Worm (Caenorhabditis elegans) whole organism, young adult: Measurements from ENCODE around the gene sra-7.

Experiments used
- F33H1.4 ChIP-seq: fragments of 200-800 bp; sonication (Bioruptor generic); IDR thresholded peaks from 2 replicates; pipeline ENCODE4 v1.3.6; 2022; ENCODE audit warnings: missing genetic modification reagents, missing genetic modification characterization, missing compliant biosample characterization
- F57A8.1 ChIP-seq: fragments of 200-800 bp; sonication (Bioruptor generic); optimal IDR thresholded peaks from 2 replicates; lab custom pipeline; 2018; ENCODE audit warnings: mild to moderate bottlenecking, missing genetic modification characterization, moderate library complexity, missing compliant biosample characterization
- K11D2.4 ChIP-seq: fragments of 200-800 bp; sonication (Bioruptor generic); IDR thresholded peaks from 2 replicates; pipeline ENCODE4 v1.3.6; 2022; ENCODE audit warnings: missing genetic modification reagents, missing genetic modification characterization, missing compliant biosample characterization
- K12H6.12 ChIP-seq: fragments of 200-800 bp; sonication (Bioruptor generic); optimal IDR thresholded peaks from 2 replicates; lab custom pipeline; 2018; ENCODE audit warnings: mild to moderate bottlenecking, missing genetic modification characterization, missing compliant biosample characterization
- ZK185.1 ChIP-seq: sonication (generic microtip); optimal IDR thresholded peaks from 2 replicates; lab custom pipeline; 2016; ENCODE audit warnings: mild to moderate bottlenecking, missing genetic modification characterization, missing compliant biosample characterization; ENCODE audit not compliant: poor library complexity, severe bottlenecking
- akir-1 ChIP-seq: fragments of 200-800 bp; sonication (Bioruptor generic); optimal IDR thresholded peaks from 2 replicates; lab custom pipeline; 2018; ENCODE audit warnings: mild to moderate bottlenecking, missing genetic modification characterization, moderate library complexity, missing compliant biosample characterization
- aptf-3 ChIP-seq: fragments of 200-800 bp; sonication (Bioruptor generic); IDR thresholded peaks from 2 replicates; pipeline ENCODE4 v1.3.6; 2022; ENCODE audit warnings: missing genetic modification characterization, missing compliant biosample characterization
- athp-1 ChIP-seq: sonication (generic microtip); optimal IDR thresholded peaks from 2 replicates; lab custom pipeline; 2017; ENCODE audit warnings: mild to moderate bottlenecking, missing genetic modification characterization, missing compliant biosample characterization
- attf-3 ChIP-seq: fragments of 200-800 bp; sonication (Bioruptor generic); conservative IDR thresholded peaks from 2 replicates; pipeline ENCODE4 v1.3.6; 2022; ENCODE audit warnings: missing genetic modification reagents, missing genetic modification characterization, missing compliant biosample characterization
- attf-6 ChIP-seq: fragments of 200-800 bp; sonication (Bioruptor generic); IDR thresholded peaks from 2 replicates; pipeline ENCODE4 v1.3.6; 2022; ENCODE audit warnings: missing genetic modification reagents, missing genetic modification characterization, missing compliant biosample characterization
- bed-2 ChIP-seq: fragments of 200-800 bp; sonication (Bioruptor generic); IDR thresholded peaks from 2 replicates; pipeline ENCODE4 v1.3.6; 2022; ENCODE audit warnings: missing genetic modification reagents, missing genetic modification characterization, missing compliant biosample characterization
- ccch-3 ChIP-seq: fragments of 200-800 bp; sonication (Bioruptor generic); optimal IDR thresholded peaks from 2 replicates; lab custom pipeline; 2018; ENCODE audit warnings: mild to moderate bottlenecking, missing genetic modification characterization, missing compliant biosample characterization
- cebp-1 ChIP-seq, 2 experiments: fragments of 200-800 bp in 1 of 2; sonication (Bioruptor generic) in 1 of 2; sonication (generic microtip) in 1 of 2; IDR thresholded peaks in 1 of 2; optimal IDR thresholded peaks in 1 of 2; 2 replicates each; pipeline versions ENCODE4 v1.3.6 to Lab custom; 2017 to 2022; ENCODE audit warnings: missing compliant biosample characterization in 2 of 2, missing genetic modification characterization in 2 of 2, mild to moderate bottlenecking in 1 of 2, missing genetic modification reagents in 1 of 2, moderate library complexity in 1 of 2
- ceh-100 ChIP-seq: fragments of 200-800 bp; sonication (Bioruptor generic); IDR thresholded peaks from 2 replicates; pipeline ENCODE4 v1.3.6; 2022; ENCODE audit warnings: missing genetic modification reagents, missing genetic modification characterization, missing compliant biosample characterization
- ceh-27 ChIP-seq: fragments of 200-800 bp; sonication (Bioruptor generic); optimal IDR thresholded peaks from 2 replicates; lab custom pipeline; 2018; ENCODE audit warnings: mild to moderate bottlenecking, missing genetic modification characterization, moderate library complexity, missing compliant biosample characterization
- chd-7 ChIP-seq: sonication (generic microtip); optimal IDR thresholded peaks from 2 replicates; lab custom pipeline; 2016; ENCODE audit warnings: mild to moderate bottlenecking, missing genetic modification characterization, moderate library complexity, missing compliant biosample characterization
- dox-1 ChIP-seq: fragments of 200-800 bp; sonication (Bioruptor generic); IDR thresholded peaks from 2 replicates; pipeline ENCODE4 v1.3.6; 2022; ENCODE audit warnings: missing genetic modification reagents, missing genetic modification characterization, missing compliant biosample characterization
- dpff-1 ChIP-seq: sonication (generic microtip); optimal IDR thresholded peaks from 2 replicates; lab custom pipeline; 2017; ENCODE audit warnings: mild to moderate bottlenecking, missing genetic modification characterization, missing compliant biosample characterization
- him-1 ChIP-seq: sonication (generic microtip); optimal IDR thresholded peaks from 2 replicates; lab custom pipeline; 2016; ENCODE audit warnings: missing genotype, missing genetic modification reagents, missing genetic modification characterization, missing compliant biosample characterization
- lag-1 ChIP-seq: fragments of 200-800 bp; sonication (Bioruptor generic); IDR thresholded peaks from 2 replicates; pipeline ENCODE4 v1.3.6; 2022; ENCODE audit warnings: missing genetic modification reagents, missing genetic modification characterization, missing compliant biosample characterization
- let-607 ChIP-seq, 2 experiments: fragments of 200-800 bp in 1 of 2; sonication (Bioruptor generic) in 1 of 2; sonication (generic microtip) in 1 of 2; optimal IDR thresholded peaks; 2 replicates each; lab custom pipeline; 2016 to 2018; ENCODE audit warnings: mild to moderate bottlenecking in 2 of 2, missing compliant biosample characterization in 2 of 2, missing genetic modification characterization in 2 of 2, moderate library complexity in 2 of 2, missing genotype in 1 of 2
- lin-35 ChIP-seq, 3 experiments: fragments of 150-350 bp in 2 of 3; sonication (generic microtip) in 1 of 3; optimal IDR thresholded peaks; 2 replicates each; lab custom pipeline; 2014 to 2018; ENCODE audit warnings: missing biosample characterization in 3 of 3, missing genetic modification characterization in 3 of 3, missing genetic modification reagents in 3 of 3
- lin-40 ChIP-seq: sonication (generic microtip); optimal IDR thresholded peaks from 2 replicates; lab custom pipeline; 2016; ENCODE audit warnings: missing genetic modification characterization, mild to moderate bottlenecking, missing compliant biosample characterization, missing genotype, missing genetic modification reagents
- lin-54 ChIP-seq: fragments of 200-800 bp; sonication (Bioruptor generic); optimal IDR thresholded peaks from 2 replicates; lab custom pipeline; 2018; ENCODE audit warnings: mild to moderate bottlenecking, missing genetic modification characterization, missing compliant biosample characterization
- lir-1 ChIP-seq: fragments of 200-800 bp; sonication (Bioruptor generic); conservative IDR thresholded peaks from 2 replicates; pipeline ENCODE4 v1.3.6; 2022; ENCODE audit warnings: missing genetic modification reagents, missing genetic modification characterization, missing compliant biosample characterization
- lsl-1 ChIP-seq: fragments of 200-800 bp; sonication (Bioruptor generic); optimal IDR thresholded peaks from 2 replicates; lab custom pipeline; 2018; ENCODE audit warnings: mild to moderate bottlenecking, missing genetic modification characterization, moderate library complexity, missing compliant biosample characterization
- madf-10 ChIP-seq: sonication (generic microtip); optimal IDR thresholded peaks from 2 replicates; lab custom pipeline; 2016; ENCODE audit warnings: mild to moderate bottlenecking, missing genetic modification characterization, missing compliant biosample characterization
- madf-3 ChIP-seq: fragments of 200-800 bp; sonication (Bioruptor generic); IDR thresholded peaks from 2 replicates; pipeline ENCODE4 v1.3.6; 2022; ENCODE audit warnings: missing genetic modification reagents, missing genetic modification characterization, missing compliant biosample characterization
- madf-6 ChIP-seq: fragments of 200-800 bp; sonication (Bioruptor generic); IDR thresholded peaks from 2 replicates; pipeline ENCODE4 v1.3.6; 2022; ENCODE audit warnings: missing genetic modification reagents, missing genetic modification characterization, missing compliant biosample characterization
- madf-8 ChIP-seq: fragments of 200-800 bp; sonication (Bioruptor generic); conservative IDR thresholded peaks from 2 replicates; pipeline ENCODE4 v1.3.6; 2022; ENCODE audit warnings: missing genetic modification reagents, missing genetic modification characterization, missing compliant biosample characterization
- mcd-1 ChIP-seq: fragments of 200-800 bp; sonication (Bioruptor generic); IDR thresholded peaks from 2 replicates; pipeline ENCODE4 v1.3.6; 2022; ENCODE audit warnings: missing genetic modification reagents, missing genetic modification characterization, missing compliant biosample characterization
- mes-4 ChIP-seq: sonication (generic microtip); optimal IDR thresholded peaks from 2 replicates; lab custom pipeline; 2016; ENCODE audit warnings: missing genotype, missing genetic modification characterization, missing compliant biosample characterization
- mxl-1 ChIP-seq: sonication (generic microtip); optimal IDR thresholded peaks from 2 replicates; lab custom pipeline; 2016; ENCODE audit warnings: missing genetic modification characterization, missing compliant biosample characterization
- nhr-179 ChIP-seq: sonication (generic microtip); optimal IDR thresholded peaks from 2 replicates; lab custom pipeline; 2016; ENCODE audit warnings: mild to moderate bottlenecking, missing genetic modification characterization, missing compliant biosample characterization
- rcor-1 ChIP-seq: fragments of 200-800 bp; sonication (Bioruptor generic); IDR thresholded peaks from 2 replicates; pipeline ENCODE4 v1.3.6; 2022; ENCODE audit warnings: missing genetic modification reagents, missing genetic modification characterization, missing compliant biosample characterization
- rec-8 ChIP-seq, 2 experiments: sonication (generic microtip); optimal IDR thresholded peaks; 2 replicates each; lab custom pipeline; 2016; ENCODE audit warnings: mild to moderate bottlenecking in 2 of 2, missing genetic modification characterization in 2 of 2, missing genetic modification reagents in 2 of 2, missing genotype in 2 of 2, missing biosample characterization in 1 of 2, missing compliant biosample characterization in 1 of 2, moderate library complexity in 1 of 2
- repo-1 ChIP-seq: sonication (generic microtip); optimal IDR thresholded peaks from 2 replicates; lab custom pipeline; 2017; ENCODE audit warnings: mild to moderate bottlenecking, missing genetic modification characterization, missing compliant biosample characterization
- sdz-38 ChIP-seq: sonication (generic microtip); optimal IDR thresholded peaks from 2 replicates; lab custom pipeline; 2016; ENCODE audit warnings: missing genotype, missing genetic modification characterization, missing compliant biosample characterization
- snpc-3.4 ChIP-seq: sonication (generic microtip); optimal IDR thresholded peaks from 2 replicates; lab custom pipeline; 2017; ENCODE audit warnings: missing genetic modification characterization, mild to moderate bottlenecking, missing compliant biosample characterization, antibody characterized with exemption, moderate library complexity, missing genotype, missing genetic modification reagents
- snpc-4 ChIP-seq, 5 experiments: fragments of 150-350 bp in 1 of 5; sonication (generic microtip) in 4 of 5; optimal IDR thresholded peaks; 2 replicates each; lab custom pipeline; 2014 to 2018; ENCODE audit warnings: missing genetic modification characterization in 5 of 5, missing biosample characterization in 3 of 5, antibody characterized with exemption in 2 of 5, mild to moderate bottlenecking in 2 of 5, missing compliant biosample characterization in 2 of 5, missing genotype in 2 of 5, moderate library complexity in 2 of 5, missing genetic modification reagents in 1 of 5
- tbp1 ChIP-seq: fragments of 200-800 bp; sonication (Bioruptor generic); optimal IDR thresholded peaks from 2 replicates; lab custom pipeline; 2018; ENCODE audit warnings: mild to moderate bottlenecking, missing genetic modification characterization, missing compliant biosample characterization
- unc-130 ChIP-seq: sonication (generic microtip); optimal IDR thresholded peaks from 2 replicates; lab custom pipeline; 2016; ENCODE audit warnings: missing genetic modification reagents, missing genetic modification characterization, missing compliant biosample characterization
- xnd-1 ChIP-seq: sonication (generic microtip); optimal IDR thresholded peaks from 2 replicates; lab custom pipeline; 2016; ENCODE audit warnings: missing genotype, missing genetic modification reagents, missing genetic modification characterization, missing compliant biosample characterization
- ztf-28 ChIP-seq: fragments of 200-800 bp; sonication (Bioruptor generic); IDR thresholded peaks from 2 replicates; pipeline ENCODE4 v1.3.6; 2022; ENCODE audit warnings: missing genetic modification reagents, missing genetic modification characterization, missing compliant biosample characterization
- ztf-6 ChIP-seq: fragments of 200-800 bp; sonication (Bioruptor generic); IDR thresholded peaks from 2 replicates; pipeline ENCODE4 v1.3.6; 2022; ENCODE audit warnings: missing genetic modification reagents, missing genetic modification characterization, missing compliant biosample characterization

Gene sra-7

DNA sequence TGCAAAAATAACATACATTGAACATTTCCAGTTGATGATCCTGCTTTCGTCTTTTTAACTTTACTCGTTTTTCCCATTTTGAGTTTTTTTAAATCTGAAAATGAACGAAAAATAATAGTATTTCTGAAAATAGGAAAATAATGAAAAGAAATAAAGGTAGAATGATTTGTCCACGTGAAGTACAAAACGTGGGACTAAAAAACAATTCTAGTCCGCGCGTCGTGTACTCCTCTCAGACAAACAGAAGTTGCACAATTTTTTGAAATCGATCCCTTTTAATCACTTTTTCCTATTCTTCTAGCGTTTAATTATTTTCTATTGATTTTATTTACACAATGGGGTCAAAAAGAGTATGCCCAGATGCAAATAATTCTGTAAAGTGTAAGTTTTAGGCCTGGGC is 46.6 kb downstream of the sra-7 start, which contains the start of the genes E02H1.1 and tag-124:
E02H1.1 (minus strand) TSS at position 94 of the 400 bp plus-strand sequence.
tag-124 (plus strand) TSS at position 222 of the 400 bp plus-strand sequence.
- TF ChIP-seq sdz-38 = no peak
- TF ChIP-seq K11D2.4 (GFP tag; lab: Robert Waterston, UW) = peak; percentile 76; the same call in 1 of the 2 replicates
- peak; percentile 29 for TF ChIP-seq chd-7 (tag; lab: Kevin White, UChicago)
- peak; percentile 44 for TF ChIP-seq athp-1 (tag; lab: Kevin White, UChicago)
- TF ChIP-seq repo-1 = no peak
- no peak for TF ChIP-seq aptf-3
- TF ChIP-seq lin-40 = peak; percentile 70
- 0 out of 2 replicates have a peak, but pooled peaks have one; percentile 34 for TF ChIP-seq ztf-6 (GFP tag; lab: Robert Waterston, UW)
- TF ChIP-seq nhr-179 (tag; lab: Kevin White, UChicago) = no peak
- peak; percentile 35 for TF ChIP-seq lin-54 (GFP tag; lab: Kevin White, UChicago)
- TF ChIP-seq lin-35 (GFP tag; optimal IDR thresholded peaks at IDR 0.05; lab: Kevin White, UChicago) = peak in 1 of 3 experiments; percentile 48
- TF ChIP-seq madf-8 = peak; percentile 29; the same call in 1 of the 2 replicates
- peak; percentile 93 for TF ChIP-seq ZK185.1 (tag; lab: Kevin White, UChicago)
- TF ChIP-seq him-1 (tag; lab: Kevin White, UChicago) = peak; percentile 40
- TF ChIP-seq lsl-1 (GFP tag; lab: Kevin White, UChicago) = peak; percentile 27
- no peak for TF ChIP-seq snpc-4 (GFP tag; optimal IDR thresholded peaks at IDR 0.05; lab: Kevin White, UChicago)
- peak in 2 of 4 experiments; percentile 22 to 29 for TF ChIP-seq snpc-4 (tag; optimal IDR thresholded peaks at IDR 0.05; lab: Kevin White, UChicago)
- TF ChIP-seq dox-1 (GFP tag; lab: Robert Waterston, UW) = peak; percentile 37; the same call in 1 of the 2 replicates
- peak; percentile 69 for TF ChIP-seq ceh-27 (GFP tag; lab: Kevin White, UChicago)
- peak; percentile 57 for TF ChIP-seq ceh-100 (GFP tag; lab: Robert Waterston, UW)
- peak; percentile 70; the same call in 1 of the 2 replicates for TF ChIP-seq madf-6 (GFP tag; lab: Robert Waterston, UW)
- TF ChIP-seq mcd-1 (GFP tag; lab: Robert Waterston, UW) = peak; percentile 63; the same call in 1 of the 2 replicates
- TF ChIP-seq unc-130 (GFP tag; lab: Kevin White, UChicago) = peak; percentile 82
- TF ChIP-seq madf-10 (tag; lab: Kevin White, UChicago) = peak; percentile 32
- 0 out of 2 replicates have a peak, but pooled peaks have one; percentile 31 for TF ChIP-seq attf-6 (GFP tag; lab: Robert Waterston, UW)
- peak in 1 of 2 experiments; percentile 62 for TF ChIP-seq let-607 (tag; optimal IDR thresholded peaks at IDR 0.05; lab: Kevin White, UChicago)
- TF ChIP-seq madf-3 (GFP tag; lab: Robert Waterston, UW) = 0 out of 2 replicates have a peak, but pooled peaks have one; percentile 49
- no peak for TF ChIP-seq F57A8.1 (GFP tag; lab: Kevin White, UChicago)
- TF ChIP-seq dpff-1 (tag; lab: Kevin White, UChicago) = no peak
- TF ChIP-seq F33H1.4 (GFP tag; lab: Robert Waterston, UW) = peak; percentile 57
- TF ChIP-seq mxl-1 (tag; lab: Kevin White, UChicago) = no peak
- peak; percentile 21 for TF ChIP-seq tbp1
- TF ChIP-seq attf-3 (GFP tag; lab: Robert Waterston, UW) = peak; percentile 59
- peak; percentile 33 for TF ChIP-seq akir-1
- TF ChIP-seq K12H6.12 = peak; percentile 48
- TF ChIP-seq ccch-3 = peak; percentile 5
- peak; percentile 62 for TF ChIP-seq rcor-1
- TF ChIP-seq mes-4 (tag; lab: Kevin White, UChicago) = no peak
- peak; percentile 2 for TF ChIP-seq xnd-1 (tag; lab: Kevin White, UChicago)
- peak in 1 of 2 experiments; percentile 68 for TF ChIP-seq rec-8 (tag; optimal IDR thresholded peaks at IDR 0.05; lab: Kevin White, UChicago)
- TF ChIP-seq snpc-3.4 (tag; lab: Kevin White, UChicago) = peak; percentile 60
- TF ChIP-seq lir-1 = peak; percentile 50; the same call in 1 of the 2 replicates
- TF ChIP-seq bed-2 (GFP tag; lab: Robert Waterston, UW) = 0 out of 2 replicates have a peak, but pooled peaks have one; percentile 34
- peak; percentile 64; the same call in 1 of the 2 replicates for TF ChIP-seq ztf-28 (GFP tag; lab: Robert Waterston, UW)
- no peak for TF ChIP-seq cebp-1 (GFP tag; IDR thresholded peaks at IDR 0.05; lab: Robert Waterston, UW)
- peak; percentile 58 for TF ChIP-seq cebp-1 (tag; optimal IDR thresholded peaks at IDR 0.05; lab: Kevin White, UChicago)
- no peak for TF ChIP-seq lag-1 (GFP tag; lab: Robert Waterston, UW)
